Worm (Caenorhabditis elegans) whole organism, mixed stage, embryonic: ENCODE measurements around the gene T16H12.9.

Source experiments
- bed-3 ChIP-seq: fragments of 200-800 bp; sonication (Bioruptor generic); optimal IDR thresholded peaks from 3 replicates; lab custom pipeline; 2018; ENCODE audit warnings: mild to moderate bottlenecking, missing genetic modification characterization, moderate library complexity, missing compliant biosample characterization
- blmp-1 ChIP-seq: fragments of 150-350 bp; optimal IDR thresholded peaks from 2 replicates; lab custom pipeline; 2014; ENCODE audit warnings: missing biosample characterization, missing genetic modification characterization
- ceh-39 ChIP-seq: fragments of 150-350 bp; optimal IDR thresholded peaks from 2 replicates; lab custom pipeline; 2014; ENCODE audit warnings: missing biosample characterization, missing genetic modification characterization
- ceh-43 ChIP-seq: fragments of 200-800 bp; sonication (Bioruptor generic); optimal IDR thresholded peaks from 2 replicates; lab custom pipeline; 2018; ENCODE audit warnings: mild to moderate bottlenecking, missing genetic modification characterization, moderate library complexity, missing compliant biosample characterization
- ceh-83 ChIP-seq: fragments of 200-800 bp; sonication (Bioruptor generic); optimal IDR thresholded peaks from 2 replicates; lab custom pipeline; 2018; ENCODE audit warnings: mild to moderate bottlenecking, missing genetic modification characterization, missing compliant biosample characterization
- ces-1 ChIP-seq: fragments of 150-350 bp; optimal IDR thresholded peaks from 2 replicates; lab custom pipeline; 2014; ENCODE audit warnings: missing biosample characterization, missing genetic modification reagents, missing genetic modification characterization
- cnd-1 ChIP-seq: fragments of 200-800 bp; sonication (Bioruptor generic); optimal IDR thresholded peaks from 2 replicates; lab custom pipeline; 2018; ENCODE audit warnings: mild to moderate bottlenecking, missing genetic modification characterization, missing compliant biosample characterization
- drap-1 ChIP-seq: fragments of 200-800 bp; sonication (Bioruptor generic); optimal IDR thresholded peaks from 3 replicates; lab custom pipeline; 2018; ENCODE audit warnings: mild to moderate bottlenecking, missing genetic modification characterization, missing compliant biosample characterization
- elt-1 ChIP-seq: sonication (generic microtip); optimal IDR thresholded peaks from 2 replicates; lab custom pipeline; 2017; ENCODE audit warnings: missing genetic modification characterization, mild to moderate bottlenecking, missing compliant biosample characterization, antibody characterized with exemption, moderate library complexity, borderline replicate concordance; ENCODE audit not compliant: insufficient read depth
- elt-3 ChIP-seq: fragments of 150-350 bp; optimal IDR thresholded peaks from 2 replicates; lab custom pipeline; 2014; ENCODE audit warnings: missing biosample characterization, missing genetic modification characterization
- flh-1 ChIP-seq: fragments of 200-800 bp; sonication (Bioruptor generic); optimal IDR thresholded peaks from 2 replicates; lab custom pipeline; 2018; ENCODE audit warnings: mild to moderate bottlenecking, missing genetic modification characterization, moderate library complexity, missing compliant biosample characterization
- hlh-1 ChIP-seq: fragments of 150-350 bp; optimal IDR thresholded peaks from 2 replicates; lab custom pipeline; 2014; ENCODE audit warnings: missing biosample characterization, missing genetic modification reagents, missing genetic modification characterization
- lin-13 ChIP-seq: fragments of 150-350 bp; optimal IDR thresholded peaks from 2 replicates; lab custom pipeline; 2014; ENCODE audit warnings: missing biosample characterization, missing genetic modification characterization
- lin-32 ChIP-seq: fragments of 200-800 bp; sonication (Bioruptor generic); optimal IDR thresholded peaks from 2 replicates; lab custom pipeline; 2018; ENCODE audit warnings: mild to moderate bottlenecking, missing genetic modification characterization, missing compliant biosample characterization
- lsy-2 ChIP-seq: fragments of 150-350 bp; optimal IDR thresholded peaks from 2 replicates; lab custom pipeline; 2014; ENCODE audit warnings: missing biosample characterization, missing genetic modification characterization
- mab-5 ChIP-seq: fragments of 150-350 bp; optimal IDR thresholded peaks from 2 replicates; lab custom pipeline; 2014; ENCODE audit warnings: missing biosample characterization, missing genetic modification characterization
- mep-1 ChIP-seq: fragments of 150-350 bp; optimal IDR thresholded peaks from 2 replicates; lab custom pipeline; 2017; ENCODE audit warnings: missing biosample characterization, missing genetic modification reagents, missing genetic modification characterization, inconsistent platforms
- mls-2 ChIP-seq: sonication (generic microtip); optimal IDR thresholded peaks from 2 replicates; lab custom pipeline; 2016; ENCODE audit warnings: mild to moderate bottlenecking, missing genetic modification characterization, moderate library complexity, missing compliant biosample characterization
- nhr-12 ChIP-seq: fragments of 150-350 bp; optimal IDR thresholded peaks from 2 replicates; lab custom pipeline; 2014; ENCODE audit warnings: missing biosample characterization, missing genetic modification characterization
- nhr-2 ChIP-seq: fragments of 150-350 bp; optimal IDR thresholded peaks from 2 replicates; lab custom pipeline; 2014; ENCODE audit warnings: missing biosample characterization, missing genetic modification characterization
- nhr-237 ChIP-seq: fragments of 150-350 bp; optimal IDR thresholded peaks from 2 replicates; lab custom pipeline; 2014; ENCODE audit warnings: missing biosample characterization, missing genetic modification characterization
- nhr-28 ChIP-seq: fragments of 150-350 bp; optimal IDR thresholded peaks from 2 replicates; lab custom pipeline; 2014; ENCODE audit warnings: missing biosample characterization, missing genetic modification characterization
- nhr-76 ChIP-seq: sonication (generic microtip); optimal IDR thresholded peaks from 2 replicates; lab custom pipeline; 2017; ENCODE audit warnings: missing biosample characterization, missing genetic modification characterization
- pha-4 ChIP-seq: fragments of 150-350 bp; optimal IDR thresholded peaks from 2 replicates; lab custom pipeline; 2018; ENCODE audit warnings: missing biosample characterization, missing genetic modification reagents, missing genetic modification characterization
- sem-2 ChIP-seq: fragments of 200-800 bp; sonication (Bioruptor generic); optimal IDR thresholded peaks from 2 replicates; lab custom pipeline; 2018; ENCODE audit warnings: mild to moderate bottlenecking, missing genetic modification characterization, missing compliant biosample characterization
- snpc-4 ChIP-seq: fragments of 150-350 bp; optimal IDR thresholded peaks from 2 replicates; lab custom pipeline; 2014; ENCODE audit warnings: missing biosample characterization, missing genetic modification characterization
- sptf-1 ChIP-seq: sonication (generic microtip); optimal IDR thresholded peaks from 2 replicates; lab custom pipeline; 2017; ENCODE audit warnings: mild to moderate bottlenecking, missing genetic modification characterization, moderate library complexity, missing compliant biosample characterization
- unc-120 ChIP-seq: sonication (generic microtip); optimal IDR thresholded peaks from 2 replicates; lab custom pipeline; 2017; ENCODE audit warnings: missing genetic modification characterization, missing compliant biosample characterization; ENCODE audit not compliant: poor library complexity, severe bottlenecking
- unc-39 ChIP-seq: fragments of 150-350 bp; optimal IDR thresholded peaks from 2 replicates; lab custom pipeline; 2014; ENCODE audit warnings: missing biosample characterization, missing genetic modification characterization
- unc-62 ChIP-seq: fragments of 150-350 bp; optimal IDR thresholded peaks from 2 replicates; lab custom pipeline; 2014; ENCODE audit warnings: missing biosample characterization, missing genetic modification reagents, missing genetic modification characterization
- zip-8 ChIP-seq: fragments of 150-350 bp; optimal IDR thresholded peaks from 2 replicates; lab custom pipeline; 2014; ENCODE audit warnings: missing biosample characterization, missing genetic modification characterization
- ztf-11 ChIP-seq: fragments of 150-350 bp; optimal IDR thresholded peaks from 2 replicates; lab custom pipeline; 2014; ENCODE audit warnings: missing biosample characterization, missing genetic modification characterization

T16H12.9 gene

ce11 chrIII:10108995-10109394 lies at the start of gene T16H12.9:
Gene T16H12.9 (plus strand): TSS chrIII:10109295.
- TF ChIP-seq mep-1 (tag; lab: Kevin White, UChicago) (no peak), nhr-12 (tag; lab: Kevin White, UChicago) (no peak), bed-3 (GFP tag; lab: Kevin White, UChicago) (no peak), elt-1 (tag; lab: Kevin White, UChicago) (no peak), zip-8 (tag; lab: Kevin White, UChicago) (no peak), nhr-237 (tag; lab: Kevin White, UChicago) (no peak), cnd-1 (no peak), elt-3 (tag; lab: Kevin White, UChicago) (no peak), nhr-28 (no peak), mls-2 (no peak), nhr-2 (tag; lab: Kevin White, UChicago) (no peak), nhr-76 (tag; lab: Kevin White, UChicago) (no peak), mab-5 (tag; lab: Kevin White, UChicago) (no peak), ceh-43 (GFP tag; lab: Kevin White, UChicago) (no peak), ceh-39 (tag; lab: Kevin White, UChicago) (no peak), pha-4 (no peak), flh-1 (GFP tag; lab: Kevin White, UChicago) (no peak)

ce11 chrIII:10060573-10060972 lies 48.5 kb upstream of the T16H12.9 start, which contains the start of gene T16G12.13:
Gene T16G12.13 (plus strand): TSS chrIII:10060865.
- TF ChIP-seq blmp-1 = no peak
- no peak for TF ChIP-seq hlh-1 (tag; lab: Kevin White, UChicago)
- no peak for TF ChIP-seq unc-39 (tag; lab: Kevin White, UChicago)
- TF ChIP-seq sem-2 = no peak
- TF ChIP-seq ces-1 = no peak

- peak; percentile 5 for TF ChIP-seq sptf-1 (tag; lab: Kevin White, UChicago)
- no peak for TF ChIP-seq unc-120 (tag; lab: Kevin White, UChicago)
- peak; percentile 4 for TF ChIP-seq cnd-1
- no peak for TF ChIP-seq zip-8 (tag; lab: Kevin White, UChicago)
Observed at ce11 chrIII:10064140-10064539, 45.0 kb upstream of the T16H12.9 start, which contains the start of gene ekl-6. Gene ekl-6 (plus strand): TSS chrIII:10064404.

ce11 chrIII:10069278-10069677 lies 39.8 kb upstream of the T16H12.9 start, which contains the start of gene T16G12.6:
Gene T16G12.6 (plus strand): TSS chrIII:10069578.
- TF ChIP-seq elt-1 (tag; lab: Kevin White, UChicago) (no peak), ceh-83 (GFP tag; lab: Kevin White, UChicago) (no peak), lin-32 (GFP tag; lab: Kevin White, UChicago) (no peak), mls-2 (no peak), nhr-28 (no peak), hlh-1 (tag; lab: Kevin White, UChicago) (no peak), snpc-4 (tag; lab: Kevin White, UChicago) (no peak), unc-62 (GFP tag; lab: Kevin White, UChicago) (no peak), bed-3 (GFP tag; lab: Kevin White, UChicago) (no peak), sem-2 (no peak), lsy-2 (no peak)
- TF ChIP-seq, all 35 proteins: peak for 0

- TF ChIP-seq ceh-39 (tag; lab: Kevin White, UChicago) = no peak
- no peak for TF ChIP-seq blmp-1
Observed at ce11 chrIII:10076042-10076441, 33.1 kb upstream of the T16H12.9 start.

ce11 chrIII:10078151-10078550 lies 30.9 kb upstream of the T16H12.9 start, which contains the start of gene T16G12.9:
Gene T16G12.9 (minus strand): TSS chrIII:10078251.
- TF ChIP-seq mls-2 = no peak
- TF ChIP-seq sem-2 = no peak
- no peak for TF ChIP-seq unc-62 (GFP tag; lab: Kevin White, UChicago)
- no peak for TF ChIP-seq ztf-11
- TF ChIP-seq hlh-1 (tag; lab: Kevin White, UChicago) = no peak
- no peak for TF ChIP-seq zip-8 (tag; lab: Kevin White, UChicago)
- TF ChIP-seq nhr-12 (tag; lab: Kevin White, UChicago) = no peak
- no peak for TF ChIP-seq unc-39 (tag; lab: Kevin White, UChicago)
- TF ChIP-seq drap-1 (GFP tag; lab: Kevin White, UChicago) = no peak
- TF ChIP-seq elt-3 (tag; lab: Kevin White, UChicago) = no peak
- no peak for TF ChIP-seq flh-1 (GFP tag; lab: Kevin White, UChicago)
- TF ChIP-seq cnd-1 = no peak
- TF ChIP-seq ces-1 = no peak
- no peak for TF ChIP-seq lin-13
- no peak for TF ChIP-seq pha-4
- no peak for TF ChIP-seq sptf-1 (tag; lab: Kevin White, UChicago)
